Worm (Caenorhabditis elegans) whole organism, L2 larva: ENCODE measurements around the gene C56A3.4.

ENCODE experiments used
- unc-55 ChIP-seq: fragments of 150-350 bp; sonication (generic microtip); optimal IDR thresholded peaks from 3 replicates; lab custom pipeline; 2014; ENCODE audit warnings: missing biosample characterization, missing genetic modification reagents, missing genetic modification characterization
- unc-62 ChIP-seq: fragments of 150-350 bp; optimal IDR thresholded peaks from 2 replicates; lab custom pipeline; 2014; ENCODE audit warnings: missing biosample characterization, missing genetic modification reagents, missing genetic modification characterization

ce11 chrV:13551601-13552000, at the start of gene C56A3.4, which contains the start of gene C56A3.5:
- no peak for TF ChIP-seq unc-62 (GFP tag; lab: Kevin White, UChicago)
- peak; percentile 67 for TF ChIP-seq unc-55
